Fruit fly (Drosophila melanogaster) whole organism, embryonic: ENCODE results near the gene CG5087.

Experiments
- Ada2b ChIP-seq: fragments of 200-800 bp; sonication (Bioruptor generic); IDR thresholded peaks from 2 replicates; pipeline ENCODE4 v1.3.6; 2022; ENCODE audit warnings: missing biosample characterization, missing genetic modification characterization
- CG10462 ChIP-seq: fragments of 200-800 bp; sonication (Bioruptor generic); optimal IDR thresholded peaks from 2 replicates; lab custom pipeline; 2016; ENCODE audit warnings: missing biosample characterization, missing genetic modification characterization
- CG16863 ChIP-seq: fragments of 200-800 bp; sonication (Bioruptor generic); optimal IDR thresholded peaks from 3 replicates; lab custom pipeline; 2016; ENCODE audit warnings: missing biosample characterization, missing genetic modification characterization
- CG17186 ChIP-seq: fragments of 200-800 bp; sonication (Bioruptor generic); optimal IDR thresholded peaks from 3 replicates; lab custom pipeline; 2017; ENCODE audit warnings: missing biosample characterization, missing genetic modification reagents, missing genetic modification characterization
- CG17912 ChIP-seq: fragments of 200-800 bp; sonication (Bioruptor generic); optimal IDR thresholded peaks from 2 replicates; lab custom pipeline; 2018; ENCODE audit warnings: missing biosample characterization, mild to moderate bottlenecking, missing genetic modification characterization
- CG18476 ChIP-seq: fragments of 200-800 bp; sonication (Bioruptor generic); optimal IDR thresholded peaks from 2 replicates; lab custom pipeline; 2016; ENCODE audit warnings: missing biosample characterization, mild to moderate bottlenecking, missing genetic modification characterization
- CG5953 ChIP-seq: fragments of 200-800 bp; sonication (Bioruptor generic); IDR thresholded peaks from 2 replicates; pipeline ENCODE4 v1.3.6; 2022; ENCODE audit warnings: missing biosample characterization, missing genetic modification characterization
- CG6813 ChIP-seq: fragments of 200-800 bp; sonication (Bioruptor generic); optimal IDR thresholded peaks from 2 replicates; lab custom pipeline; 2017; ENCODE audit warnings: missing biosample characterization, missing genetic modification characterization, mild to moderate bottlenecking, moderate library complexity, missing genetic modification reagents
- CG9797 ChIP-seq: fragments of 200-800 bp; sonication (Bioruptor generic); optimal IDR thresholded peaks from 3 replicates; lab custom pipeline; 2018; ENCODE audit warnings: missing biosample characterization, mild to moderate bottlenecking, missing genetic modification characterization
- Sox102F ChIP-seq: fragments of 200-800 bp; sonication (Bioruptor generic); optimal IDR thresholded peaks from 2 replicates; lab custom pipeline; 2018; ENCODE audit warnings: missing biosample characterization, mild to moderate bottlenecking, missing genetic modification characterization, moderate library complexity
- Taf1 ChIP-seq: fragments of 200-800 bp; sonication (Bioruptor generic); IDR thresholded peaks from 2 replicates; pipeline ENCODE4 v1.3.6; 2022; ENCODE audit warnings: missing biosample characterization, missing genetic modification characterization
- aop ChIP-seq: fragments of 200-800 bp; sonication (Bioruptor generic); IDR thresholded peaks from 2 replicates; pipeline ENCODE4 v1.3.6; 2022; ENCODE audit warnings: missing biosample characterization, missing genetic modification characterization
- exex ChIP-seq: fragments of 200-800 bp; sonication (Bioruptor generic); optimal IDR thresholded peaks from 4 replicates; lab custom pipeline; 2018; ENCODE audit warnings: missing biosample characterization, mild to moderate bottlenecking, missing genetic modification characterization, moderate library complexity

DNA sequence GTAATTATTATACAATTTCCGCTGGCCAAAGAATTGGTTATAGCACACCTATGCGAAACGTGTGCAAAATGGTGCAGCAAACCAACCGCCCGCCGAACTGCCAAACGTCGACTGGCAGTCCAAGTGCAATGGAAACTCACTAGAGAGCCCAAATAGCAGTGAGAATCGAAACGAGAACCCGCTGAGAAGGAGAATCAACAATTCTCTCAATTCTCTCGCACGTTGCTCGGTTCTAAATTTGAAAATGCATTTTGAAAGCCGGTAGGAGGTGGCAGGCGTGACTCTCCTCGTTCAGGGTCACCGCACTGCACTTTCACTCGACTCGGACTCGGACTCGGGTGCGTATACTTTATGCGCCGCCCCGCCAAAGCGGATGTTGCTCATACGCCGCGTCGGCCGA is 18.2 kb upstream of the CG5087 start, which contains the start of gene CG5644:
- no peak for TF ChIP-seq exex (tag; lab: Kevin White, UChicago)
- TF ChIP-seq CG16863 (GFP tag; lab: Kevin White, UChicago) = no peak
- no peak for TF ChIP-seq CG5953 (GFP tag; lab: Robert Waterston, UW)
- no peak for TF ChIP-seq Ada2b (GFP tag; lab: Robert Waterston, UW)
- TF ChIP-seq CG17912 (GFP tag; lab: Kevin White, UChicago) = no peak
- no peak for TF ChIP-seq Taf1
- TF ChIP-seq CG18476 (GFP tag; lab: Kevin White, UChicago) = no peak
- no peak for TF ChIP-seq CG17186 (GFP tag; lab: Kevin White, UChicago)
- TF ChIP-seq CG9797 (GFP tag; lab: Kevin White, UChicago) = no peak
- TF ChIP-seq CG6813 (GFP tag; lab: Kevin White, UChicago) = no peak
- TF ChIP-seq aop (GFP tag; lab: Robert Waterston, UW) = no peak
- TF ChIP-seq CG10462 (GFP tag; lab: Kevin White, UChicago) = no peak
- no peak for TF ChIP-seq Sox102F (GFP tag; lab: Kevin White, UChicago)
